Worm (Caenorhabditis elegans) whole organism, L4 larva: ENCODE measurements around the gene F07E5.9.

Source experiments
- F26F4.8 ChIP-seq: fragments of 200-800 bp; sonication (Bioruptor generic); conservative IDR thresholded peaks from 2 replicates; pipeline ENCODE4 v1.3.6; 2022; ENCODE audit warnings: missing genetic modification characterization, missing compliant biosample characterization
- F44E2.7 ChIP-seq: fragments of 200-800 bp; sonication (Bioruptor generic); IDR thresholded peaks from 2 replicates; pipeline ENCODE4 v2.1.2; 2022; ENCODE audit warnings: missing genetic modification characterization, missing compliant biosample characterization
- F49E8.2 ChIP-seq: sonication (generic microtip); optimal IDR thresholded peaks from 2 replicates; lab custom pipeline; 2016; ENCODE audit warnings: missing compliant biosample characterization, mild to moderate bottlenecking, missing genetic modification characterization, borderline replicate concordance
- Y105C5A.15 ChIP-seq: fragments of 200-800 bp; sonication (Bioruptor generic); IDR thresholded peaks from 2 replicates; pipeline ENCODE4 v1.3.6; 2022; ENCODE audit warnings: missing genetic modification characterization, missing compliant biosample characterization
- Y48G9A.11 ChIP-seq: fragments of 200-800 bp; sonication (Bioruptor generic); IDR thresholded peaks from 2 replicates; pipeline ENCODE4 v1.3.6; 2022; ENCODE audit warnings: missing genetic modification reagents, missing genetic modification characterization, missing compliant biosample characterization
- Y5F2A.4 ChIP-seq: fragments of 200-800 bp; sonication (Bioruptor generic); optimal IDR thresholded peaks from 2 replicates; lab custom pipeline; 2018; ENCODE audit warnings: mild to moderate bottlenecking, missing genetic modification characterization, missing compliant biosample characterization
- ZK337.2 ChIP-seq: fragments of 200-800 bp; sonication (Bioruptor generic); IDR thresholded peaks from 2 replicates; pipeline ENCODE4 v1.3.6; 2022; ENCODE audit warnings: missing genetic modification reagents, missing genetic modification characterization, missing compliant biosample characterization
- ZK546.5 ChIP-seq, 2 experiments: sonication (generic microtip); optimal IDR thresholded peaks; 2 replicates each; lab custom pipeline; 2017; ENCODE audit warnings: missing biosample characterization in 2 of 2, missing genetic modification characterization in 2 of 2
- aha-1 ChIP-seq: fragments of 150-350 bp; peaks from one replicate; lab custom pipeline; 2014; ENCODE audit warnings: missing biosample characterization, missing genetic modification characterization
- aly-2 ChIP-seq: sonication (generic microtip); optimal IDR thresholded peaks from 2 replicates; lab custom pipeline; 2018; ENCODE audit warnings: missing biosample characterization, missing genetic modification characterization
- attf-4 ChIP-seq: sonication (generic microtip); optimal IDR thresholded peaks from 3 replicates; lab custom pipeline; 2017; ENCODE audit warnings: missing biosample characterization, missing genetic modification characterization
- ceh-32 ChIP-seq: sonication (generic microtip); optimal IDR thresholded peaks from 2 replicates; lab custom pipeline; 2016; ENCODE audit warnings: mild to moderate bottlenecking, missing genetic modification characterization, missing compliant biosample characterization; ENCODE audit not compliant: poor library complexity
- ceh-82 ChIP-seq: sonication (generic microtip); optimal IDR thresholded peaks from 2 replicates; lab custom pipeline; 2017; ENCODE audit warnings: missing biosample characterization, missing genetic modification characterization
- ctbp-1 ChIP-seq: fragments of 200-800 bp; sonication (Bioruptor generic); IDR thresholded peaks from 2 replicates; pipeline ENCODE4 v1.3.6; 2022; ENCODE audit warnings: missing genetic modification reagents, missing genetic modification characterization, missing compliant biosample characterization
- daf-16 ChIP-seq, 3 experiments: sonication (generic microtip); optimal IDR thresholded peaks; 2 replicates each; lab custom pipeline; 2016 to 2017; ENCODE audit warnings: missing genetic modification characterization in 3 of 3, missing genetic modification reagents in 3 of 3, mild to moderate bottlenecking in 2 of 3, missing compliant biosample characterization in 2 of 3, missing biosample characterization in 1 of 3, moderate library complexity in 1 of 3
- daf-19 ChIP-seq: fragments of 200-800 bp; sonication (Bioruptor generic); conservative IDR thresholded peaks from 2 replicates; pipeline ENCODE4 v1.3.6; 2022; ENCODE audit warnings: missing genetic modification characterization, missing compliant biosample characterization
- dmd-6 ChIP-seq: fragments of 200-800 bp; sonication (Bioruptor generic); IDR thresholded peaks from 2 replicates; pipeline ENCODE4 v1.3.6; 2022; ENCODE audit warnings: missing genetic modification reagents, missing genetic modification characterization, missing compliant biosample characterization
- dpl-1 ChIP-seq: fragments of 150-350 bp; optimal IDR thresholded peaks from 2 replicates; lab custom pipeline; 2014; ENCODE audit warnings: missing biosample characterization, missing genetic modification reagents, missing genetic modification characterization
- egl-43 ChIP-seq: fragments of 200-800 bp; sonication (Bioruptor generic); IDR thresholded peaks from 2 replicates; pipeline ENCODE4 v1.3.6; 2022; ENCODE audit warnings: missing genetic modification reagents, missing genetic modification characterization, missing compliant biosample characterization
- hif-1 ChIP-seq, 2 experiments: sonication (generic microtip); optimal IDR thresholded peaks; 2 replicates each; lab custom pipeline; 2016 to 2017; ENCODE audit warnings: missing compliant biosample characterization in 2 of 2, missing genetic modification characterization in 2 of 2, missing genetic modification reagents in 2 of 2, missing genotype in 2 of 2, mild to moderate bottlenecking in 1 of 2
- hmg-1.1 ChIP-seq: fragments of 200-800 bp; sonication (Bioruptor generic); IDR thresholded peaks from 2 replicates; pipeline ENCODE4 v1.3.6; 2022; ENCODE audit warnings: missing genetic modification reagents, missing genetic modification characterization, missing compliant biosample characterization
- jun-1 ChIP-seq: fragments of 150-350 bp; optimal IDR thresholded peaks from 2 replicates; lab custom pipeline; 2014; ENCODE audit warnings: missing biosample characterization, missing genetic modification reagents, missing genetic modification characterization
- lin-1 ChIP-seq: fragments of 200-800 bp; sonication (Bioruptor generic); IDR thresholded peaks from 2 replicates; pipeline ENCODE4 v1.3.6; 2022; ENCODE audit warnings: missing genetic modification reagents, missing genetic modification characterization, missing compliant biosample characterization
- lin-38 ChIP-seq: fragments of 200-800 bp; sonication (Bioruptor generic); IDR thresholded peaks from 2 replicates; pipeline ENCODE4 v1.3.6; 2022; ENCODE audit warnings: missing genetic modification reagents, missing genetic modification characterization, missing compliant biosample characterization
- madf-9 ChIP-seq: fragments of 200-800 bp; sonication (Bioruptor generic); conservative IDR thresholded peaks from 2 replicates; pipeline ENCODE4 v1.3.6; 2022; ENCODE audit warnings: missing genetic modification reagents, missing genetic modification characterization, missing compliant biosample characterization
- mxl-2 ChIP-seq: fragments of 200-800 bp; sonication (Bioruptor generic); conservative IDR thresholded peaks from 2 replicates; pipeline ENCODE4 v1.3.6; 2022; ENCODE audit warnings: missing genetic modification reagents, missing genetic modification characterization, missing compliant biosample characterization
- nhr-102 ChIP-seq: sonication (generic microtip); optimal IDR thresholded peaks from 2 replicates; lab custom pipeline; 2016; ENCODE audit warnings: mild to moderate bottlenecking, missing genetic modification characterization, moderate library complexity, missing compliant biosample characterization
- nhr-41 ChIP-seq: fragments of 200-800 bp; sonication (Bioruptor generic); IDR thresholded peaks from 2 replicates; pipeline ENCODE4 v1.3.6; 2022; ENCODE audit warnings: missing genetic modification reagents, missing genetic modification characterization, missing compliant biosample characterization
- nhr-48 ChIP-seq: sonication (generic microtip); optimal IDR thresholded peaks from 2 replicates; lab custom pipeline; 2016; ENCODE audit warnings: mild to moderate bottlenecking, missing genetic modification characterization, missing compliant biosample characterization
- nhr-77 ChIP-seq: fragments of 150-350 bp; optimal IDR thresholded peaks from 2 replicates; lab custom pipeline; 2014; ENCODE audit warnings: missing biosample characterization, missing genetic modification characterization
- pha-4 ChIP-seq, 2 experiments: fragments of 150-350 bp in 1 of 2; fragments of 200-800 bp in 1 of 2; sonication (Bioruptor generic) in 1 of 2; IDR thresholded peaks in 1 of 2; optimal IDR thresholded peaks in 1 of 2; 2 replicates each; pipeline versions ENCODE4 v1.3.6 to Lab custom; 2014 to 2022; ENCODE audit warnings: missing genetic modification characterization in 2 of 2, missing genetic modification reagents in 2 of 2, missing biosample characterization in 1 of 2, missing compliant biosample characterization in 1 of 2
- rbr-2 ChIP-seq: sonication (generic microtip); optimal IDR thresholded peaks from 2 replicates; lab custom pipeline; 2016; ENCODE audit warnings: missing genotype, missing genetic modification characterization, missing compliant biosample characterization
- skn-1 ChIP-seq: fragments of 150-350 bp; optimal IDR thresholded peaks from 2 replicates; lab custom pipeline; 2014; ENCODE audit warnings: missing biosample characterization, missing genetic modification characterization
- tag-97 ChIP-seq: fragments of 200-800 bp; sonication (Bioruptor generic); IDR thresholded peaks from 2 replicates; pipeline ENCODE4 v1.3.6; 2022; ENCODE audit warnings: missing genetic modification characterization, missing compliant biosample characterization
- zfp-3 ChIP-seq: fragments of 200-800 bp; sonication (Bioruptor generic); conservative IDR thresholded peaks from 2 replicates; pipeline ENCODE4 v1.3.6; 2022; ENCODE audit warnings: missing genetic modification reagents, missing genetic modification characterization, missing compliant biosample characterization
- zip-11 ChIP-seq: fragments of 200-800 bp; sonication (Bioruptor generic); IDR thresholded peaks from 2 replicates; pipeline ENCODE4 v1.3.6; 2022; ENCODE audit warnings: missing genetic modification characterization, missing compliant biosample characterization
- ztf-11 ChIP-seq: fragments of 150-350 bp; optimal IDR thresholded peaks from 2 replicates; lab custom pipeline; 2014; ENCODE audit warnings: missing biosample characterization, missing genetic modification characterization

Gene F07E5.9

DNA sequence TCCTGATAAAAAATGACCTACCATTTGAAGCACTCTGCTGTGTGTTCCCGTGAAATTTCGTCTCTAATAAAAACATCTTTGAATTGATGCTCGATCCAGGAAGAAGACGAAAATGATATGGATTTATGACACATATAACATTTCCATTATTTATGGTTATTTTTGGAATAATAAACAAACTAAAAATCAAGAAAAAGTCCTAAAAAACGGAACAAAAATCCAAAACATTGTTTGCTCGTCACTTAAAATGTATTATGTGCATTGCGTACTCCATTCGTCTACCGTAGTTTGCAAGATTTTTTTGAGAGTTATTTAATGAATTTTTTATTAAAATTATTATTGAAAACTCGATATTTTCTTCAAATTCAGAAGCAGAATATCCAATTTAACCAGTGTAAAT is 37.9 kb downstream of the F07E5.9 start, which contains the start of gene bath-20:
bath-20 (minus strand) TSS at position 101 of the 400 bp plus-strand sequence.
- no peak for TF ChIP-seq nhr-77 (tag; lab: Kevin White, UChicago)
- no peak for TF ChIP-seq ZK546.5 (tag; optimal IDR thresholded peaks at IDR 0.05; lab: Kevin White, UChicago)
- TF ChIP-seq Y105C5A.15 (GFP tag; lab: Robert Waterston, UW) = no peak
- no peak for TF ChIP-seq ctbp-1 (GFP tag; lab: Robert Waterston, UW)
- no peak for TF ChIP-seq rbr-2 (tag; lab: Kevin White, UChicago)
- TF ChIP-seq nhr-41 = no peak
- TF ChIP-seq nhr-102 (tag; lab: Kevin White, UChicago) = no peak
- no peak for TF ChIP-seq ZK337.2 (GFP tag; lab: Robert Waterston, UW)
- no peak for TF ChIP-seq daf-19 (GFP tag; lab: Robert Waterston, UW)
- TF ChIP-seq zfp-3 = no peak
- TF ChIP-seq tag-97 (GFP tag; lab: Robert Waterston, UW) = no peak
- no peak for TF ChIP-seq dmd-6 (GFP tag; lab: Robert Waterston, UW)
- no peak for TF ChIP-seq F26F4.8 (GFP tag; lab: Robert Waterston, UW)
- TF ChIP-seq egl-43 (GFP tag; lab: Robert Waterston, UW) = no peak
- no peak for TF ChIP-seq pha-4 (GFP tag; IDR thresholded peaks at IDR 0.05; lab: Robert Waterston, UW)
- no peak for TF ChIP-seq pha-4 (tag; optimal IDR thresholded peaks at IDR 0.05; lab: Kevin White, UChicago)
- TF ChIP-seq madf-9 (GFP tag; lab: Robert Waterston, UW) = no peak
- no peak for TF ChIP-seq hmg-1.1 (GFP tag; lab: Robert Waterston, UW)
- TF ChIP-seq Y5F2A.4 (GFP tag; lab: Kevin White, UChicago) = no peak
- no peak for TF ChIP-seq lin-1

DNA sequence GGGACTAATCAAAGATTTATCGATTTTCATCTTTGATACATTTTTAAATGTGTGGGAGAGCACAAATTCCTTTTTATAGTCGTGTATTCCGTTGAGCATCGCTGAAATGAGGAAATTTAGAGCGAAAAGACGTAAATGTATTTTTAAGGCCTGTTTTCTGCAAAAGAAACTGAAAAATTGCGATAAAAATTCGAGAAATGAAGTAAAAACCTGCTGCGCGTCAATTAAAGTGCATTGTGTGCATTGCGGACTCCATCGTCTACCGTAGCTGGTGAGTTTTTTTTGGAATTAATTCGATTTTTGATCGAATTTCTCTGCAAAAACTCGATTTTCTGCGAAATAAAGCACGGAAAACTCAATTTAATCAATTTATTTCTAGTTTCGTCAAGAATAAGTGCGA is 41.0 kb downstream of the F07E5.9 start, which contains the start of gene bath-19:
bath-19 (minus strand) TSS at position 101 of the 400 bp plus-strand sequence.
- TF ChIP-seq F26F4.8 (GFP tag; lab: Robert Waterston, UW) (no peak), hif-1 (tag; optimal IDR thresholded peaks at IDR 0.05; lab: Kevin White, UChicago) (no peak), ceh-82 (tag; lab: Kevin White, UChicago) (no peak), ztf-11 (tag; lab: Kevin White, UChicago) (no peak), ZK337.2 (GFP tag; lab: Robert Waterston, UW) (no peak), skn-1 (tag; lab: Kevin White, UChicago) (no peak), ctbp-1 (GFP tag; lab: Robert Waterston, UW) (no peak), jun-1 (no peak), F49E8.2 (tag; lab: Kevin White, UChicago) (no peak), Y5F2A.4 (GFP tag; lab: Kevin White, UChicago) (no peak), Y48G9A.11 (no peak), F44E2.7 (no peak), nhr-48 (tag; lab: Kevin White, UChicago) (no peak), ceh-32 (tag; lab: Kevin White, UChicago) (no peak), mxl-2 (GFP tag; lab: Robert Waterston, UW) (no peak)

DNA sequence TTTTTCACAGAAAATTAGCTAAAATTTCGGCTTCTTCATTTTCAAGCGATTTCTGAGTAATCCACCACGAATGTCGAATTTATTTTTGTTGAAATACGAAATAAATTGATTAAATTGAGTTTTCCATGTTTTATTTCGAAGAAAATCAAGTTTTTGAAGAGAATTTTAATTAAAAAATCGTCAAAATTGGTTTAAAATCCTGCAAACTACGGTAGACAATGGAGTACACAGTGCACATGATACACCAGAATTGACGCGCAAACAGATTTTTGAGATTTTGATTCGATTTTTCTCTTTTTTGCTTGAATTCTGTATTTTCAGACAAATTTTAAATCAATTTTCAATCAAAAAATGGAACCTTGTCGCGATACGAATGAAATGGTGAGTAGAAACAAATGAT is 47.0 kb downstream of the F07E5.9 start, which contains the start of gene F59H6.14:
F59H6.14 (plus strand) TSS at position 301 of the 400 bp plus-strand sequence.
- TF ChIP-seq attf-4 (tag; lab: Kevin White, UChicago) (no peak), daf-16 (GFP tag; optimal IDR thresholded peaks at IDR 0.05; lab: Kevin White, UChicago) (no peak), daf-16 (tag; optimal IDR thresholded peaks at IDR 0.05; lab: Kevin White, UChicago) (no peak), skn-1 (tag; lab: Kevin White, UChicago) (no peak), aly-2 (tag; lab: Kevin White, UChicago) (no peak), zip-11 (no peak)
- TF ChIP-seq, all 104 proteins: peak for 0

DNA sequence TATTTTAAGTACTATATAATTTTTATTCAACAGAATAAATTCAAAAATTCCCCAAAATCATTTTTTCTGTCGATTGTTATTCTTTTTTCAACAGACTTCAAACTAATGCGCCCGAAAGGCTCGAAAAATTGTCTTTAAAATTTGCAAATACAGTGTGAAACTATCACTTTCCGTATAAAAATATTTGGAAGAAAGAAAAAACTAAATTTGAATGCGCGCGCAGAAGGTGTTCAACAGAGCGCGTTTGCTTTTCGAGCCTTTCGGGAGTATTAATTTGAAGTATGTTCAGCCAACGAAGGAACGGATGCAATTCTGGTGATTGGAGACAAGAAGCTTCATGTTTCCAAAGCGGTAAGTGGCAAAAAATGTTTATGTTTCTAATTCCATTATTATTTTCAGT is 48.0 kb downstream of the F07E5.9 start, which contains the start of gene btb-4:
btb-4 (plus strand) TSS at position 35 of the 400 bp plus-strand sequence.
- TF ChIP-seq dpl-1 (GFP tag; lab: Kevin White, UChicago) (peak; percentile 24), aha-1 (tag; lab: Kevin White, UChicago) (peak; percentile 3), lin-38 (GFP tag; lab: Robert Waterston, UW) (peak; percentile 68)
